Fruit fly (Drosophila melanogaster) whole organism: ENCODE data around the gene CG7368.

Source experiments
- CG8478 ChIP-seq: fragments of >200 bp; optimal IDR thresholded peaks from 2 replicates; lab custom pipeline; 2018; ENCODE audit warnings: inconsistent platforms
- Dll ChIP-seq: fragments of >200 bp; optimal IDR thresholded peaks from 2 replicates; lab custom pipeline; 2017
- EcR ChIP-seq, 2 experiments: fragments of >200 bp; optimal IDR thresholded peaks; 2 replicates each; lab custom pipeline; 2017; ENCODE audit warnings: missing biosample characterization in 2 of 2, missing genetic modification characterization in 2 of 2, missing genetic modification reagents in 2 of 2
- pan ChIP-seq: fragments of >200 bp; optimal IDR thresholded peaks from 2 replicates; lab custom pipeline; 2017
- psq ChIP-seq: fragments of >200 bp; optimal IDR thresholded peaks from 2 replicates; lab custom pipeline; 2017
- usp ChIP-seq: fragments of >200 bp; optimal IDR thresholded peaks from 2 replicates; lab custom pipeline; 2017; ENCODE audit warnings: missing biosample characterization, missing genetic modification characterization, mixed read lengths

DNA sequence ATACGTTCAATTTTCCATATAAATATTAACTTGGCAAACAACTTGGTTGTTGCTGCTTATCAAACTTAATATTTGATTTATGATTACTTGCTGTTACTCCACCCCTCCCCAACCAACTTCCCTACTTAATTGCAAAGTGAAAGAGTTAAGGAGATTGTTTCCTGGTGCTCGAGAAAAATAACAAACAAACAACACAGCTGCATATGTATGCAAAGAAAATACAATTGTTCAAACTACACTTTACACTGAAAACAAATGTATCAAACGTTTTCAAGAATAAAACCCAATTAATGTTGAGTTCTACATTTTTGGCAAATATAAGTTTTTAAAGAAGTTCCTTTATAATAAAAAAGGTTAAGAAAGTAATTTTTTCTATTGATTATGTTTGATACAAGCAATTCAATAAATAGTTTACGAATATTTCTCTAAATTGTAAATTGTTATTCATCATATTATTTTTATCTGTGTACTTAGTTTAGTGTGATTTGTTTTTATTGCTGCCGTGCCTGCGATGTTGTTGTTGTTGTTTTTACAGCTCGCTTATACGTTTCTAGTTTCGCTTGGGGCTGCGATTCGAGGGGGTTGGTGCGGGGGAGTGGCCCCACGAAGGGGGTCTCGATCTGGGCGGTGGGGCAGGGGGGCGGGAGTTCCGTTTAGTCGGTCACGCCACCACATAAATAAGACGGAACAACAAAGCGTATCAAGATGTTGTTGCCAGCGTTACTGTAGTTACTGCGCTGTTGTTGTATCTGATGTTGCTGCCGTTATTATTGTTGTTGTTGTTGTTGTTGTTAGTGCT, 41.1 kb upstream of the CG7368 start:
- no peak for TF ChIP-seq psq
- TF ChIP-seq Dll, result no peak
- no peak for TF ChIP-seq EcR (GFP tag; optimal IDR thresholded peaks at IDR 0.05; lab: Kevin White, UChicago)
- no peak for TF ChIP-seq CG8478 (lab: Kevin White, UChicago)
- TF ChIP-seq usp (GFP tag; lab: Kevin White, UChicago), result no peak
- TF ChIP-seq pan (lab: Kevin White, UChicago), result no peak
